Worm (Caenorhabditis elegans) whole organism, L1 larva: Measurements from ENCODE around the gene cest-5.1.

ENCODE experiments used
- C34B4.2 ChIP-seq: sonication (generic microtip); optimal IDR thresholded peaks from 2 replicates; lab custom pipeline; 2017; ENCODE audit warnings: mild to moderate bottlenecking, missing genetic modification characterization, missing compliant biosample characterization
- ceh-82 ChIP-seq, 3 experiments: fragments of 150-350 bp in 1 of 3; sonication (generic microtip) in 2 of 3; optimal IDR thresholded peaks; 2 replicates each; lab custom pipeline; 2014 to 2017; ENCODE audit warnings: missing biosample characterization in 3 of 3, missing genetic modification characterization in 3 of 3
- hpl-2 ChIP-seq: fragments of 150-350 bp; optimal IDR thresholded peaks from 2 replicates; lab custom pipeline; 2014; ENCODE audit warnings: missing biosample characterization, missing genetic modification reagents, missing genetic modification characterization
- lsy-2 ChIP-seq, 2 experiments: fragments of 150-350 bp; optimal IDR thresholded peaks; 2 replicates each; lab custom pipeline; 2014; ENCODE audit warnings: missing biosample characterization in 2 of 2, missing genetic modification characterization in 2 of 2
- mef-2 ChIP-seq: fragments of 150-350 bp; optimal IDR thresholded peaks from 2 replicates; lab custom pipeline; 2014; ENCODE audit warnings: missing biosample characterization, missing genetic modification characterization
- mep-1 ChIP-seq: fragments of 150-350 bp; optimal IDR thresholded peaks from 2 replicates; lab custom pipeline; 2014; ENCODE audit warnings: missing biosample characterization, missing genetic modification characterization
- nhr-90 ChIP-seq: sonication (generic microtip); optimal IDR thresholded peaks from 2 replicates; lab custom pipeline; 2016; ENCODE audit warnings: mild to moderate bottlenecking, missing genetic modification characterization, missing compliant biosample characterization; ENCODE audit not compliant: poor library complexity
- pax-3 ChIP-seq: fragments of 200-800 bp; sonication (Bioruptor generic); optimal IDR thresholded peaks from 2 replicates; lab custom pipeline; 2018; ENCODE audit warnings: mild to moderate bottlenecking, missing genetic modification characterization, moderate library complexity, missing compliant biosample characterization
- skn-1 ChIP-seq: fragments of 150-350 bp; optimal IDR thresholded peaks from 2 replicates; lab custom pipeline; 2014; ENCODE audit warnings: missing biosample characterization, missing genetic modification characterization
- unc-130 ChIP-seq: fragments of 150-350 bp; optimal IDR thresholded peaks from 2 replicates; lab custom pipeline; 2017; ENCODE audit warnings: missing biosample characterization, missing genetic modification characterization, inconsistent platforms

ce11 chrIV:6623390-6623789 lies 8.2 kb downstream of the cest-5.1 start, which contains the start of gene C01B10.44:
- TF ChIP-seq C34B4.2: no peak
- no peak for TF ChIP-seq nhr-90 (tag; lab: Kevin White, UChicago)
- no peak for TF ChIP-seq pax-3 (tag; lab: Kevin White, UChicago)
- no peak for TF ChIP-seq skn-1
- no peak for TF ChIP-seq unc-130 (tag; lab: Kevin White, UChicago)
- TF ChIP-seq hpl-2 (GFP tag; lab: Kevin White, UChicago): no peak
- TF ChIP-seq mep-1 (tag; lab: Kevin White, UChicago): no peak
- TF ChIP-seq ceh-82 (tag; optimal IDR thresholded peaks at IDR 0.05; lab: Kevin White, UChicago): no peak
- TF ChIP-seq lsy-2 (tag; optimal IDR thresholded peaks at IDR 0.05; lab: Kevin White, UChicago): no peak
- TF ChIP-seq mef-2 (tag; lab: Kevin White, UChicago): no peak
